Worm (Caenorhabditis elegans) whole organism, L1 larva: ENCODE measurements around the gene Y39A1A.18.

Experiments used
- C34B4.2 ChIP-seq: sonication (generic microtip); optimal IDR thresholded peaks from 2 replicates; lab custom pipeline; 2017; ENCODE audit warnings: mild to moderate bottlenecking, missing genetic modification characterization, missing compliant biosample characterization
- F16B12.6 ChIP-seq: fragments of 150-350 bp; optimal IDR thresholded peaks from 2 replicates; lab custom pipeline; 2014; ENCODE audit warnings: missing biosample characterization, missing genetic modification characterization
- Y116A8C.19 ChIP-seq: sonication (generic microtip); optimal IDR thresholded peaks from 2 replicates; lab custom pipeline; 2016; ENCODE audit warnings: missing compliant biosample characterization, missing genetic modification characterization, borderline replicate concordance
- aly-2 ChIP-seq: fragments of 150-350 bp; optimal IDR thresholded peaks from 2 replicates; lab custom pipeline; 2014; ENCODE audit warnings: missing biosample characterization, missing genetic modification characterization
- ama-1 ChIP-seq: fragments of 150-350 bp; optimal IDR thresholded peaks from 2 replicates; lab custom pipeline; 2014
- ceh-63 ChIP-seq: fragments of 200-800 bp; sonication (Bioruptor generic); optimal IDR thresholded peaks from 2 replicates; lab custom pipeline; 2018; ENCODE audit warnings: mild to moderate bottlenecking, missing genetic modification characterization, missing compliant biosample characterization
- ceh-8 ChIP-seq: fragments of 200-800 bp; sonication (Bioruptor generic); optimal IDR thresholded peaks from 2 replicates; lab custom pipeline; 2018; ENCODE audit warnings: mild to moderate bottlenecking, missing genetic modification characterization, moderate library complexity, missing compliant biosample characterization
- ceh-82 ChIP-seq, 3 experiments: fragments of 150-350 bp in 1 of 3; sonication (generic microtip) in 2 of 3; optimal IDR thresholded peaks; 2 replicates each; lab custom pipeline; 2014 to 2017; ENCODE audit warnings: missing biosample characterization in 3 of 3, missing genetic modification characterization in 3 of 3
- ceh-88 ChIP-seq: fragments of 200-800 bp; sonication (Bioruptor generic); IDR thresholded peaks from 2 replicates; pipeline ENCODE4 v1.3.6; 2022; ENCODE audit warnings: missing genetic modification characterization, missing compliant biosample characterization
- ceh-90 ChIP-seq: sonication (generic microtip); optimal IDR thresholded peaks from 2 replicates; lab custom pipeline; 2016; ENCODE audit warnings: missing genetic modification characterization, missing compliant biosample characterization
- egl-13 ChIP-seq: sonication (generic microtip); optimal IDR thresholded peaks from 2 replicates; lab custom pipeline; 2016; ENCODE audit warnings: missing genotype, missing genetic modification reagents, missing genetic modification characterization, missing compliant biosample characterization
- egl-27 ChIP-seq, 2 experiments: fragments of 150-350 bp in 1 of 2; sonication (generic microtip); optimal IDR thresholded peaks; 3 replicates each; lab custom pipeline; 2017 to 2018; ENCODE audit warnings: missing biosample characterization in 2 of 2, missing genetic modification characterization in 2 of 2, missing genetic modification reagents in 2 of 2
- elt-2 ChIP-seq: sonication (generic microtip); optimal IDR thresholded peaks from 2 replicates; lab custom pipeline; 2016; ENCODE audit warnings: missing genetic modification characterization, mild to moderate bottlenecking, inconsistent platforms, missing compliant biosample characterization, missing genetic modification reagents
- elt-3 ChIP-seq, 6 experiments: fragments of 150-350 bp in 1 of 6; sonication (generic microtip); optimal IDR thresholded peaks; 2 replicates each; lab custom pipeline; 2017 to 2018; ENCODE audit warnings: missing biosample characterization in 6 of 6, missing genetic modification characterization in 6 of 6, inconsistent platforms in 1 of 6
- ets-5 ChIP-seq: fragments of 200-800 bp; sonication (Bioruptor generic); IDR thresholded peaks from 2 replicates; pipeline ENCODE4 v1.3.6; 2022; ENCODE audit warnings: missing genetic modification characterization, missing compliant biosample characterization
- fkh-10 ChIP-seq: sonication (generic microtip); optimal IDR thresholded peaks from 2 replicates; lab custom pipeline; 2017; ENCODE audit warnings: missing biosample characterization, missing genetic modification reagents, missing genetic modification characterization
- fkh-8 ChIP-seq: sonication (generic microtip); optimal IDR thresholded peaks from 2 replicates; lab custom pipeline; 2016; ENCODE audit warnings: mild to moderate bottlenecking, missing genetic modification characterization, missing compliant biosample characterization
- fos-1 ChIP-seq: fragments of 150-350 bp; optimal IDR thresholded peaks from 2 replicates; lab custom pipeline; 2014; ENCODE audit warnings: missing biosample characterization, missing genetic modification characterization
- hlh-4 ChIP-seq: sonication (generic microtip); optimal IDR thresholded peaks from 2 replicates; lab custom pipeline; 2016; ENCODE audit warnings: mild to moderate bottlenecking, missing genetic modification characterization, missing compliant biosample characterization
- jun-1 ChIP-seq: fragments of 150-350 bp; optimal IDR thresholded peaks from 2 replicates; lab custom pipeline; 2014; ENCODE audit warnings: missing biosample characterization, missing genetic modification reagents, missing genetic modification characterization
- lin-13 ChIP-seq: fragments of 150-350 bp; optimal IDR thresholded peaks from 2 replicates; lab custom pipeline; 2014; ENCODE audit warnings: missing biosample characterization, missing genetic modification reagents, missing genetic modification characterization
- lin-14 ChIP-seq: fragments of 200-800 bp; sonication (Bioruptor generic); optimal IDR thresholded peaks from 2 replicates; lab custom pipeline; 2018; ENCODE audit warnings: mild to moderate bottlenecking, missing genetic modification characterization, moderate library complexity, missing compliant biosample characterization
- lin-15B ChIP-seq: fragments of 150-350 bp; sonication (generic microtip); optimal IDR thresholded peaks from 3 replicates; lab custom pipeline; 2014; ENCODE audit warnings: missing biosample characterization, missing genetic modification characterization
- lin-35 ChIP-seq, 2 experiments: fragments of 150-350 bp; optimal IDR thresholded peaks; 2 replicates each; lab custom pipeline; 2014; ENCODE audit warnings: missing biosample characterization in 2 of 2, missing genetic modification characterization in 2 of 2, missing genetic modification reagents in 2 of 2
- lin-39 ChIP-seq: fragments of 150-350 bp; optimal IDR thresholded peaks from 2 replicates; lab custom pipeline; 2014; ENCODE audit warnings: missing biosample characterization, missing genetic modification reagents, missing genetic modification characterization
- mef-2 ChIP-seq: fragments of 150-350 bp; optimal IDR thresholded peaks from 2 replicates; lab custom pipeline; 2014; ENCODE audit warnings: missing biosample characterization, missing genetic modification characterization
- mep-1 ChIP-seq: fragments of 150-350 bp; optimal IDR thresholded peaks from 2 replicates; lab custom pipeline; 2014; ENCODE audit warnings: missing biosample characterization, missing genetic modification characterization
- nhr-11 ChIP-seq: fragments of 150-350 bp; optimal IDR thresholded peaks from 2 replicates; lab custom pipeline; 2014; ENCODE audit warnings: missing biosample characterization, missing genetic modification characterization
- nhr-12 ChIP-seq: sonication (generic microtip); optimal IDR thresholded peaks from 2 replicates; lab custom pipeline; 2017; ENCODE audit warnings: missing biosample characterization, missing genetic modification characterization
- nhr-28 ChIP-seq: fragments of 150-350 bp; optimal IDR thresholded peaks from 2 replicates; lab custom pipeline; 2014; ENCODE audit warnings: missing biosample characterization, missing genetic modification characterization
- nhr-47 ChIP-seq: sonication (generic microtip); optimal IDR thresholded peaks from 2 replicates; lab custom pipeline; 2016; ENCODE audit warnings: mild to moderate bottlenecking, missing genetic modification characterization, moderate library complexity, missing compliant biosample characterization
- nhr-71 ChIP-seq: sonication (generic microtip); optimal IDR thresholded peaks from 2 replicates; lab custom pipeline; 2016; ENCODE audit warnings: mild to moderate bottlenecking, missing genetic modification characterization, moderate library complexity, missing compliant biosample characterization
- pag-3 ChIP-seq: sonication (generic microtip); optimal IDR thresholded peaks from 2 replicates; lab custom pipeline; 2017; ENCODE audit warnings: missing genetic modification characterization, mild to moderate bottlenecking, missing compliant biosample characterization, antibody characterized with exemption, borderline replicate concordance; ENCODE audit not compliant: insufficient read depth
- pqm-1 ChIP-seq: sonication (generic microtip); optimal IDR thresholded peaks from 3 replicates; lab custom pipeline; 2017; ENCODE audit warnings: missing biosample characterization, missing genetic modification characterization
- rnt-1 ChIP-seq: sonication (generic microtip); optimal IDR thresholded peaks from 2 replicates; lab custom pipeline; 2016; ENCODE audit warnings: mild to moderate bottlenecking, missing genetic modification characterization, moderate library complexity, missing compliant biosample characterization
- skn-1 ChIP-seq: fragments of 150-350 bp; optimal IDR thresholded peaks from 2 replicates; lab custom pipeline; 2014; ENCODE audit warnings: missing biosample characterization, missing genetic modification characterization
- snu-23 ChIP-seq: sonication (generic microtip); optimal IDR thresholded peaks from 2 replicates; lab custom pipeline; 2016; ENCODE audit warnings: missing genetic modification characterization, missing compliant biosample characterization
- sox-4 ChIP-seq: sonication (generic microtip); optimal IDR thresholded peaks from 2 replicates; lab custom pipeline; 2016; ENCODE audit warnings: missing genetic modification characterization, missing compliant biosample characterization
- swsn-7 ChIP-seq: sonication (generic microtip); optimal IDR thresholded peaks from 2 replicates; lab custom pipeline; 2016; ENCODE audit warnings: missing genetic modification characterization, missing compliant biosample characterization
- tbx-2 ChIP-seq: sonication (generic microtip); optimal IDR thresholded peaks from 2 replicates; lab custom pipeline; 2016; ENCODE audit warnings: missing genetic modification characterization, missing compliant biosample characterization
- tlp-1 ChIP-seq: fragments of 150-350 bp; optimal IDR thresholded peaks from 2 replicates; lab custom pipeline; 2014; ENCODE audit warnings: missing biosample characterization, missing genetic modification characterization
- unc-130 ChIP-seq: fragments of 150-350 bp; optimal IDR thresholded peaks from 2 replicates; lab custom pipeline; 2017; ENCODE audit warnings: missing biosample characterization, missing genetic modification characterization, inconsistent platforms
- unc-30 ChIP-seq: sonication (generic microtip); optimal IDR thresholded peaks from 2 replicates; lab custom pipeline; 2017; ENCODE audit warnings: missing biosample characterization, missing genetic modification characterization
- unc-86 ChIP-seq: sonication (generic microtip); optimal IDR thresholded peaks from 2 replicates; lab custom pipeline; 2016; ENCODE audit warnings: missing genetic modification characterization, missing compliant biosample characterization
- unc-98 ChIP-seq: fragments of 200-800 bp; sonication (Bioruptor generic); IDR thresholded peaks from 2 replicates; pipeline ENCODE4 v1.3.6; 2022; ENCODE audit warnings: missing genetic modification characterization, missing compliant biosample characterization
- zag-1 ChIP-seq: fragments of 150-350 bp; optimal IDR thresholded peaks from 2 replicates; lab custom pipeline; 2014; ENCODE audit warnings: missing biosample characterization, missing genetic modification characterization
- ztf-11 ChIP-seq, 2 experiments: sonication (generic microtip); optimal IDR thresholded peaks; 2 replicates each; lab custom pipeline; 2016 to 2017; ENCODE audit warnings: missing genetic modification characterization in 2 of 2, missing biosample characterization in 1 of 2, missing compliant biosample characterization in 1 of 2

The Y39A1A.18 gene

DNA sequence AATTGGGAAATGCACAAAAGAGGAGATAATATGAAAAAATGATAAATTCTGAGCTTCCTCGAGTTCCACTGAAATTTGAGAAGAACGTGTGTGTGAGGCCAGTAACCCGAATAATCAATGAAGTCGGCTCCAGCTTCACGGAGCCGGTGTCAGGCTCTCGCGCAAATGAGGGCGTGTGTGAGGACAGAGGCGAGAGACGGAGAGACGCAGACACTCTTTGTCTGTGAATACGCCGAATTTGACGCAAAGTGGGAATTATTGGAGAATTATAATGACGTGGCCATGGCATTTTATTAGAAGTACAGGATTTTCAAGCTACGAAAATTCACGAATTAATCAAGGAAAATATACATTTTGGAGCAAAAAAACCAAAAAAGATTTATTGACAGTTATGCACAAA lies 45.6 kb upstream of the Y39A1A.18 start (continued):
- TF ChIP-seq mep-1 (tag; lab: Kevin White, UChicago) = peak; percentile 53
- no peak for TF ChIP-seq zag-1 (tag; lab: Kevin White, UChicago)
- no peak for TF ChIP-seq lin-15B (tag; lab: Kevin White, UChicago)
- no peak for TF ChIP-seq Y116A8C.19 (tag; lab: Kevin White, UChicago)
- TF ChIP-seq elt-2 (tag; lab: Kevin White, UChicago) = no peak
- TF ChIP-seq sox-4 (tag; lab: Kevin White, UChicago) = no peak
- TF ChIP-seq ceh-88 (GFP tag; lab: Robert Waterston, UW) = no peak
- no peak for TF ChIP-seq nhr-11 (tag; lab: Kevin White, UChicago)
- no peak for TF ChIP-seq unc-30 (tag; lab: Kevin White, UChicago)
- TF ChIP-seq ztf-11 (tag; optimal IDR thresholded peaks at IDR 0.05; lab: Kevin White, UChicago) = no peak
- TF ChIP-seq skn-1 = peak; percentile 8
- TF ChIP-seq unc-130 (tag; lab: Kevin White, UChicago) = no peak
- peak; percentile 4 for TF ChIP-seq jun-1 (tag; lab: Kevin White, UChicago)
- no peak for TF ChIP-seq lin-13
- no peak for TF ChIP-seq unc-98 (GFP tag; lab: Robert Waterston, UW)
- peak; percentile 39 for TF ChIP-seq ama-1
- no peak for TF ChIP-seq aly-2 (tag; lab: Kevin White, UChicago)
- TF ChIP-seq unc-86 (tag; lab: Kevin White, UChicago) = peak; percentile 52
- no peak for TF ChIP-seq fkh-10 (GFP tag; lab: Kevin White, UChicago)
- no peak for TF ChIP-seq hlh-4
- no peak for TF ChIP-seq ceh-90
- TF ChIP-seq swsn-7 (tag; lab: Kevin White, UChicago) = peak; percentile 53
- TF ChIP-seq pqm-1 = no peak
- TF ChIP-seq fos-1 (tag; lab: Kevin White, UChicago) = peak; percentile 49
- TF ChIP-seq nhr-28 (tag; lab: Kevin White, UChicago) = no peak
- peak; percentile 65 for TF ChIP-seq nhr-71 (tag; lab: Kevin White, UChicago)
- peak; percentile 57 for TF ChIP-seq tbx-2
- TF ChIP-seq fkh-8 = peak; percentile 71
- TF ChIP-seq ceh-63 (GFP tag; lab: Kevin White, UChicago) = no peak
- peak; percentile 71 for TF ChIP-seq snu-23 (GFP tag; lab: Kevin White, UChicago)
- TF ChIP-seq tlp-1 = no peak
- TF ChIP-seq egl-13 (tag; lab: Kevin White, UChicago) = peak; percentile 33
- peak; percentile 55 for TF ChIP-seq rnt-1 (tag; lab: Kevin White, UChicago)
- no peak for TF ChIP-seq egl-27 (tag; optimal IDR thresholded peaks at IDR 0.05; lab: Kevin White, UChicago)
- TF ChIP-seq ets-5 (GFP tag; lab: Robert Waterston, UW) = no peak
- peak; percentile 88 for TF ChIP-seq F16B12.6 (tag; lab: Kevin White, UChicago)
- no peak for TF ChIP-seq elt-3 (tag; optimal IDR thresholded peaks at IDR 0.05; lab: Kevin White, UChicago)
- peak; percentile 71 for TF ChIP-seq nhr-47
- TF ChIP-seq ceh-82 (tag; optimal IDR thresholded peaks at IDR 0.05; lab: Kevin White, UChicago) = peak in 2 of 3 experiments; percentile 21 to 60
- no peak for TF ChIP-seq C34B4.2 (tag; lab: Kevin White, UChicago)
- TF ChIP-seq nhr-12 (tag; lab: Kevin White, UChicago) = no peak
- TF ChIP-seq lin-14 = peak; percentile 66
- TF ChIP-seq ceh-8 = no peak
- no peak for TF ChIP-seq lin-39
- no peak for TF ChIP-seq mef-2 (tag; lab: Kevin White, UChicago)
- TF ChIP-seq pag-3 (tag; lab: Kevin White, UChicago) = no peak
- TF ChIP-seq lin-35 (GFP tag; optimal IDR thresholded peaks at IDR 0.05; lab: Kevin White, UChicago) = peak; percentile 64 to 68
